Worm (Caenorhabditis elegans): Measurements from ENCODE around the gene F29C4.4.

DNA sequence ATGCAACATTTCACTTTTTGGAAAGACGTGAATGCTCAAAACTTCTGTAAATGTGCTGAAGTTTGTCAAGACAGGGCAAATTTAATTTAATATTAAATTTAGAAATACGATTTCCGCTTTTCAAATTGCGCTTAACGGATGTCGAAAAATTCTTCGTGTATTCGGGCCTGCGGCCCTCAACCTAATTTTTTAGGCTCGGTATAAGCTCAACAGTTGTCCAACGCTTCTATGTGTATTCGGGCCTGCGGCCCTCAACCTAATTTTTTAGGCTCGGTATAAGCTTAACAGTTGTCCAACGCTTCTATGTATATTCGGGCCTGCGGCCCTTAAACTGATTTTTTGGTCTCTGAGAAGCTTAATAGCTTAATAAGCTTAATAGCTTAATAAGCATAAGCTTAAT is 7.3 kb downstream of the F29C4.4 start:
- TF ChIP-seq klf-2 (GFP tag; conservative IDR thresholded peaks at IDR 0.05) (no peak), tab-1 (GFP tag; IDR thresholded peaks at IDR 0.05) (no peak), flt-1 (GFP tag; IDR thresholded peaks at IDR 0.05) (no peak), T22C8.4 (GFP tag; IDR thresholded peaks at IDR 0.05) (no peak), ztf-29 (GFP tag; IDR thresholded peaks at IDR 0.05) (no peak), cog-1 (tag; optimal IDR thresholded peaks at IDR 0.05) (no peak), ztf-23 (GFP tag; IDR thresholded peaks at IDR 0.05) (no peak), med-1 (GFP tag; optimal IDR thresholded peaks at IDR 0.05; ENCODE audit: insufficient read depth) (no peak), ref-1 (GFP tag; conservative IDR thresholded peaks at IDR 0.05) (no peak)
